In genomic region chrV:13357652-13358281, ce11 we compare ENCODE assay signal across 2 worm cellular contexts.
A peak's percentile ranks its signal among the peaks of the same experiment; 100 is the strongest.
TF ChIP-seq lines count a peak whose summit lies in the region.

TSS of gene F32H5.1 (minus strand) at chrV:13358037.

TF ChIP-seq in whole organism, L1 larva, 84 proteins besides CTCF, POLR2A, EP300 and RAD21 (continued from another document):
- TF ChIP-seq Y116A8C.19 (tag; optimal IDR thresholded peaks at IDR 0.05; lab: Kevin White, UChicago; ENCODE audit: borderline replicate concordance), result no peak
- TF ChIP-seq dsc-1 (tag; optimal IDR thresholded peaks at IDR 0.05; lab: Kevin White, UChicago), result peak; percentile 6
- TF ChIP-seq C04F5.9 (tag; optimal IDR thresholded peaks at IDR 0.05; lab: Kevin White, UChicago), result no peak
- no peak for TF ChIP-seq nhr-47 (tag; optimal IDR thresholded peaks at IDR 0.05; lab: Kevin White, UChicago)
- TF ChIP-seq sox-4 (tag; optimal IDR thresholded peaks at IDR 0.05; lab: Kevin White, UChicago), result no peak
- TF ChIP-seq blmp-1 (tag; optimal IDR thresholded peaks at IDR 0.05; lab: Kevin White, UChicago), result peak; percentile 26
- no peak for TF ChIP-seq tbx-2 (tag; optimal IDR thresholded peaks at IDR 0.05; lab: Kevin White, UChicago)
- TF ChIP-seq zag-1 (tag; optimal IDR thresholded peaks at IDR 0.05; lab: Kevin White, UChicago), result no peak
- no peak for TF ChIP-seq egl-27 (tag; optimal IDR thresholded peaks at IDR 0.05; lab: Kevin White, UChicago)
- TF ChIP-seq C34B4.2 (tag; optimal IDR thresholded peaks at IDR 0.05; lab: Kevin White, UChicago), result no peak
- TF ChIP-seq ceh-88 (GFP tag; IDR thresholded peaks at IDR 0.05; lab: Robert Waterston, UW), result no peak
- TF ChIP-seq unc-130 (tag; optimal IDR thresholded peaks at IDR 0.05; lab: Kevin White, UChicago), result no peak
- no peak for TF ChIP-seq C16A3.4 (tag; optimal IDR thresholded peaks at IDR 0.05; lab: Kevin White, UChicago)
- no peak for TF ChIP-seq jun-1 (tag; optimal IDR thresholded peaks at IDR 0.05; lab: Kevin White, UChicago)
- peak; percentile 15 for TF ChIP-seq snu-23 (GFP tag; optimal IDR thresholded peaks at IDR 0.05; lab: Kevin White, UChicago)
- TF ChIP-seq sup-37 (GFP tag; optimal IDR thresholded peaks at IDR 0.05; lab: Kevin White, UChicago), result no peak
- no peak for TF ChIP-seq fkh-10 (GFP tag; optimal IDR thresholded peaks at IDR 0.05; lab: Kevin White, UChicago)
- TF ChIP-seq pqm-1 (tag; optimal IDR thresholded peaks at IDR 0.05; lab: Kevin White, UChicago), result no peak
- TF ChIP-seq ceh-82 (tag; optimal IDR thresholded peaks at IDR 0.05; lab: Kevin White, UChicago), result no peak
- peak; percentile 91 for TF ChIP-seq elt-2 (tag; optimal IDR thresholded peaks at IDR 0.05; lab: Kevin White, UChicago)
- TF ChIP-seq pax-3 (tag; optimal IDR thresholded peaks at IDR 0.05; lab: Kevin White, UChicago), result no peak
- TF ChIP-seq aly-2 (tag; optimal IDR thresholded peaks at IDR 0.05; lab: Kevin White, UChicago), result no peak
- TF ChIP-seq lir-3 (tag; optimal IDR thresholded peaks at IDR 0.05; lab: Kevin White, UChicago; ENCODE audit: poor library complexity), result no peak
- TF ChIP-seq unc-98 (GFP tag; IDR thresholded peaks at IDR 0.05; lab: Robert Waterston, UW), result no peak
- TF ChIP-seq lin-15B (tag; optimal IDR thresholded peaks at IDR 0.05; lab: Kevin White, UChicago), result no peak
- TF ChIP-seq skn-1 (tag; optimal IDR thresholded peaks at IDR 0.05; lab: Kevin White, UChicago), result no peak
- TF ChIP-seq ztf-11 (tag; optimal IDR thresholded peaks at IDR 0.05; lab: Kevin White, UChicago), result no peak
- no peak for TF ChIP-seq nhr-237 (tag; optimal IDR thresholded peaks at IDR 0.05; lab: Kevin White, UChicago)
- TF ChIP-seq efl-1 (optimal IDR thresholded peaks at IDR 0.05; lab: Kevin White, UChicago), result no peak
- no peak for TF ChIP-seq efl-1 (GFP tag; optimal IDR thresholded peaks at IDR 0.05 in 1 of 2; lab: Kevin White, UChicago)
- TF ChIP-seq ets-5 (GFP tag; IDR thresholded peaks at IDR 0.05; lab: Robert Waterston, UW), result no peak
- TF ChIP-seq efl-3 (GFP tag; optimal IDR thresholded peaks at IDR 0.05; lab: Kevin White, UChicago), result no peak
- no peak for TF ChIP-seq tlp-1 (tag; optimal IDR thresholded peaks at IDR 0.05; lab: Kevin White, UChicago)
- peak in 1 of 2 experiments; percentile 30 for TF ChIP-seq lin-35 (GFP tag; optimal IDR thresholded peaks at IDR 0.05; lab: Kevin White, UChicago)
- no peak for TF ChIP-seq ceh-90 (tag; optimal IDR thresholded peaks at IDR 0.05; lab: Kevin White, UChicago)
- TF ChIP-seq fos-1 (tag; optimal IDR thresholded peaks at IDR 0.05; lab: Kevin White, UChicago), result no peak
- TF ChIP-seq mab-9 (GFP tag; IDR thresholded peaks at IDR 0.05; lab: Robert Waterston, UW), result no peak
- TF ChIP-seq swsn-7 (tag; optimal IDR thresholded peaks at IDR 0.05; lab: Kevin White, UChicago), result no peak
- no peak for TF ChIP-seq dpl-1 (GFP tag; optimal IDR thresholded peaks at IDR 0.05; lab: Kevin White, UChicago)
- no peak for TF ChIP-seq nhr-11 (tag; optimal IDR thresholded peaks at IDR 0.05; lab: Kevin White, UChicago)
- no peak for TF ChIP-seq ceh-8 (GFP tag; optimal IDR thresholded peaks at IDR 0.05; lab: Kevin White, UChicago)
- no peak for TF ChIP-seq unc-30 (tag; optimal IDR thresholded peaks at IDR 0.05; lab: Kevin White, UChicago)
- no peak for TF ChIP-seq irx-1 (tag; optimal IDR thresholded peaks at IDR 0.05; lab: Kevin White, UChicago)
- TF ChIP-seq mef-2 (tag; optimal IDR thresholded peaks at IDR 0.05; lab: Kevin White, UChicago), result no peak
- TF ChIP-seq mep-1 (tag; optimal IDR thresholded peaks at IDR 0.05; lab: Kevin White, UChicago), result no peak
- TF ChIP-seq aha-1 (tag; optimal IDR thresholded peaks at IDR 0.05; lab: Kevin White, UChicago), result no peak
- no peak for TF ChIP-seq fkh-4 (tag; optimal IDR thresholded peaks at IDR 0.05; lab: Kevin White, UChicago; ENCODE audit: borderline replicate concordance)
- no peak for TF ChIP-seq unc-86 (tag; optimal IDR thresholded peaks at IDR 0.05; lab: Kevin White, UChicago)
- TF ChIP-seq grh-1 (GFP tag; IDR thresholded peaks at IDR 0.05; lab: Robert Waterston, UW), result no peak
- no peak for TF ChIP-seq nhr-28 (tag; optimal IDR thresholded peaks at IDR 0.05; lab: Kevin White, UChicago)
- no peak for TF ChIP-seq lin-13 (GFP tag; optimal IDR thresholded peaks at IDR 0.05; lab: Kevin White, UChicago)
- TF ChIP-seq hpl-2 (GFP tag; optimal IDR thresholded peaks at IDR 0.05; lab: Kevin White, UChicago), result no peak
- TF ChIP-seq snpc-4 (tag; optimal IDR thresholded peaks at IDR 0.05; lab: Kevin White, UChicago), result no peak
- TF ChIP-seq hlh-17 (GFP tag; optimal IDR thresholded peaks at IDR 0.05; lab: Kevin White, UChicago; ENCODE audit: borderline replicate concordance), result no peak
- no peak for TF ChIP-seq nhr-76 (tag; optimal IDR thresholded peaks at IDR 0.05; lab: Kevin White, UChicago)
- peak; percentile 65 for TF ChIP-seq nhr-85 (tag; lab: Kevin White, UChicago)
- peak; percentile 15 for TF ChIP-seq lin-14 (GFP tag; optimal IDR thresholded peaks at IDR 0.05; lab: Kevin White, UChicago)

TF ChIP-seq in whole organism, L2 larva, 48 proteins besides CTCF, POLR2A, EP300 and RAD21 (continued from another document):
- TF ChIP-seq ceh-16 (tag; optimal IDR thresholded peaks at IDR 0.05; lab: Kevin White, UChicago) (no peak), ama-1 (optimal IDR thresholded peaks at IDR 0.05; lab: Kevin White, UChicago) (no peak), nhr-6 (tag; optimal IDR thresholded peaks at IDR 0.05; lab: Kevin White, UChicago) (no peak), fos-1 (tag; optimal IDR thresholded peaks at IDR 0.05; lab: Kevin White, UChicago) (peak; percentile 54), mbf-1 (tag; optimal IDR thresholded peaks at IDR 0.05; lab: Kevin White, UChicago) (no peak)
